Fruit fly (Drosophila melanogaster): ENCODE results near the gene Ccp84Af.
A peak's percentile ranks its signal among the peaks of the same experiment; 100 is the strongest.

Ccp84Af gene

DNA sequence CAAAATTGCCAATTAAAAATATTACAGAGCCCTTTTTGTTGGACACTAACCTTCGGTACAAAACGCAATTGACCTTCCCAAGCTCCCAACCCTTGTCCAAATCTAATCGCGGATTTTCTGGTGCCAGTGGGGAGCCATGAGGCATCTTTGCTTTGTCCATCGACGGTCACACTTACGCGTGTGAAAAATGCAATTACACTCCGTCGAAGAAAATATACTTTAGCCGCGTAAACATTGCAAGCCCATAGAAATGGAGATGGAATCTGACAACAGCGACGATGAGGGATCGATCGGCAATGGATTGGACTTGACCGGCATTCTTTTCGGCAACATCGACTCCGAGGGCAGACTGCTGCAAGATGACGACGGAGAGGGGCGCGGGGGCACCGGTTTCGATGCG lies 43.3 kb downstream of the Ccp84Af start, which contains the start of gene Taf1 (continued):
- TF ChIP-seq prd (optimal IDR thresholded peaks at IDR 0.05), result no peak
- peak; percentile 50; the same call in 2 of the 3 replicates for TF ChIP-seq prd (GFP tag; IDR thresholded peaks at IDR 0.05)
- TF ChIP-seq Lhr (GFP tag; optimal IDR thresholded peaks at IDR 0.05), result peak; percentile 89
- no peak for TF ChIP-seq lab (GFP tag; optimal IDR thresholded peaks at IDR 0.05)
- peak; percentile 75 for TF ChIP-seq CTCF (GFP tag; optimal IDR thresholded peaks at IDR 0.05)
- peak; percentile 99 for TF ChIP-seq MESR4 (GFP tag; optimal IDR thresholded peaks at IDR 0.05)
- TF ChIP-seq row (GFP tag; IDR thresholded peaks at IDR 0.05), result peak; percentile 56
- peak; percentile 83 for TF ChIP-seq CG15514 (GFP tag; optimal IDR thresholded peaks at IDR 0.05)
- TF ChIP-seq bigmax (GFP tag; optimal IDR thresholded peaks at IDR 0.05), result peak; percentile 28
- peak; percentile 39 for TF ChIP-seq zen (tag; optimal IDR thresholded peaks at IDR 0.05)
- TF ChIP-seq Ets97D (GFP tag; optimal IDR thresholded peaks at IDR 0.05), result peak; percentile 60
- peak; percentile 79 for TF ChIP-seq Med (GFP tag)
- 0 out of 3 replicates have a peak, but pooled peaks have one; percentile 38 for TF ChIP-seq ci (GFP tag; IDR thresholded peaks at IDR 0.05)
- peak; percentile 72; the same call in 1 of the 2 replicates for TF ChIP-seq GATAe (GFP tag; conservative IDR thresholded peaks at IDR 0.05)
- TF ChIP-seq insv (GFP tag; optimal IDR thresholded peaks at IDR 0.05), result peak in 1 of 2 experiments; percentile 30
- TF ChIP-seq CG10431 (GFP tag; optimal IDR thresholded peaks at IDR 0.05), result peak; percentile 86
- peak; percentile 67 for TF ChIP-seq CG14710 (tag; optimal IDR thresholded peaks at IDR 0.05)
- TF ChIP-seq zfh2 (GFP tag; optimal IDR thresholded peaks at IDR 0.05), result peak; percentile 15
- no peak for TF ChIP-seq Hsf (GFP tag; optimal IDR thresholded peaks at IDR 0.05)
- TF ChIP-seq CG16813 (GFP tag; IDR thresholded peaks at IDR 0.05; ENCODE audit: partially characterized antibody), result 0 out of 3 replicates have a peak, but pooled peaks have one; percentile 11
- peak; percentile 64 for TF ChIP-seq phol (tag; optimal IDR thresholded peaks at IDR 0.05)
- peak; percentile 19 for TF ChIP-seq Xbp1 (GFP tag; optimal IDR thresholded peaks at IDR 0.05)
- no peak for TF ChIP-seq Atf6 (GFP tag; IDR thresholded peaks at IDR 0.05)
- TF ChIP-seq CG3995 (GFP tag; optimal IDR thresholded peaks at IDR 0.05), result peak; percentile 3
- TF ChIP-seq CG9932 (GFP tag; IDR thresholded peaks at IDR 0.05), result peak; percentile 23; the same call in 1 of the 2 replicates
- TF ChIP-seq CG42726 (GFP tag; IDR thresholded peaks at IDR 0.05; ENCODE audit: partially characterized antibody), result no peak
- TF ChIP-seq ttk (GFP tag; IDR thresholded peaks at IDR 0.05), result no peak
- 0 out of 2 replicates have a peak, but pooled peaks have one; percentile 21 for TF ChIP-seq E2f2 (GFP tag; IDR thresholded peaks at IDR 0.05)
- TF ChIP-seq CG4820 (GFP tag; optimal IDR thresholded peaks at IDR 0.05), result no peak
- peak; percentile 10 for TF ChIP-seq pho (GFP tag; optimal IDR thresholded peaks at IDR 0.05)
- TF ChIP-seq CG2199 (GFP tag; IDR thresholded peaks at IDR 0.05), result peak; percentile 90
- peak; percentile 55 for TF ChIP-seq Bgb (GFP tag; IDR thresholded peaks at IDR 0.05; ENCODE audit: partially characterized antibody)
- TF ChIP-seq CG7556 (GFP tag; optimal IDR thresholded peaks at IDR 0.05), result no peak
- no peak for TF ChIP-seq vnd (GFP tag; IDR thresholded peaks at IDR 0.05; ENCODE audit: partially characterized antibody)
- no peak for TF ChIP-seq org-1 (GFP tag; optimal IDR thresholded peaks at IDR 0.05)
- TF ChIP-seq sna (GFP tag; IDR thresholded peaks at IDR 0.05; ENCODE audit: partially characterized antibody), result peak; percentile 41; the same call in 1 of the 2 replicates
- peak; percentile 67 for TF ChIP-seq stwl (tag; optimal IDR thresholded peaks at IDR 0.05)
- TF ChIP-seq z (GFP tag; IDR thresholded peaks at IDR 0.05), result no peak
- peak; percentile 37; the same call in 1 of the 2 replicates for TF ChIP-seq Scr (GFP tag; IDR thresholded peaks at IDR 0.05; ENCODE audit: partially characterized antibody)
- TF ChIP-seq trem (tag; optimal IDR thresholded peaks at IDR 0.05), result peak; percentile 66
- peak; percentile 24 for TF ChIP-seq Dek (tag; optimal IDR thresholded peaks at IDR 0.05)
- peak; percentile 24; the same call in 1 of the 2 replicates for TF ChIP-seq vvl (GFP tag; IDR thresholded peaks at IDR 0.05)
- TF ChIP-seq CG9797 (GFP tag; optimal IDR thresholded peaks at IDR 0.05), result peak; percentile 94
- peak; percentile 92 for TF ChIP-seq CG34422 (GFP tag; IDR thresholded peaks at IDR 0.05)
- peak; percentile 27 for TF ChIP-seq CG17912 (GFP tag; optimal IDR thresholded peaks at IDR 0.05)
- TF ChIP-seq kni (GFP tag; optimal IDR thresholded peaks at IDR 0.05), result no peak
- peak; percentile 98 for TF ChIP-seq gfzf (GFP tag; optimal IDR thresholded peaks at IDR 0.05)
- peak; percentile 36 for TF ChIP-seq CG13624 (GFP tag; optimal IDR thresholded peaks at IDR 0.05)
- TF ChIP-seq ftz-f1 (GFP tag; optimal IDR thresholded peaks at IDR 0.05), result peak; percentile 99
- peak; percentile 98 for TF ChIP-seq CG4617 (GFP tag; optimal IDR thresholded peaks at IDR 0.05; ENCODE audit: borderline replicate concordance)
